Fruit fly (Drosophila melanogaster): ENCODE data around the gene CG32066.

DNA sequence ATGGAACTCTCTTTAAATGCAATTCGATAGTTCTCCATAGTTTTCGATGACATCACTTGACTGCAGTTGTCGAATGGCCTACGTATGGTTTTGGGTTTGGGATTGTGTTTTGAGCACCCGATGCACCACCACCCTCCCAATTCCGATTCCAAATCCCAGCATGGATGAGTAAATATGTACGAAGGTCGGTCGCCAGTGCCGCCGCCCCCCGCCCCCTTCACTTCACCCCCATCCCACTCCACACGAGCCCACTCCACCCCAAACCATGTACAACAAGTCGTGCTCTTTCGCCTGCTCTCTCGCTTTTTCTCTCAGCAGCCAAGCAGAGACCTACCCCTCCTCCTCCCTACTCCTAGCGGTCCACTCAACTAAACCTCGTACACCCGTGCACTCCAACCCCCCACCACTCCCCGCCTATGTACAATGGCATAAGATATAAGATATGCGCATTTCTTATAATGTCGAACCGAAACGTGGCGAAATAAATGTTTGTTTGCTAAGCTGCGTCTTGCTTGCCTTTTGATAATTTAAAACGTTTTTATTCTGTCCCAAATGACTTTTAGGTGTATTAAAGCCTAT lies 20.0 kb upstream of the CG32066 start:
- no peak for TF ChIP-seq CTCF (optimal IDR thresholded peaks at IDR 0.05)
- no peak for TF ChIP-seq CG8478 (optimal IDR thresholded peaks at IDR 0.05)

Data from S2 (cell line).